Worm (Caenorhabditis elegans): Measurements from ENCODE around the gene C14C11.4.

C14C11.4 gene

ce11 chrV:5687115-5687979, 39.9 kb downstream of the C14C11.4 start, which contains the start of gene F25B4.7 (continued):
- TF ChIP-seq let-607 (tag; optimal IDR thresholded peaks at IDR 0.05) (peak in 1 of 2 experiments; percentile 64), cebp-1 (GFP tag; IDR thresholded peaks at IDR 0.05) (no peak), cebp-1 (tag; optimal IDR thresholded peaks at IDR 0.05) (peak; percentile 40), T26A5.8 (tag; optimal IDR thresholded peaks at IDR 0.05) (no peak), sptf-2 (GFP tag; optimal IDR thresholded peaks at IDR 0.05) (no peak), ets-4 (GFP tag; optimal IDR thresholded peaks at IDR 0.05) (no peak), tbp1 (GFP tag; optimal IDR thresholded peaks at IDR 0.05) (no peak), nfya-2 (GFP tag; IDR thresholded peaks at IDR 0.05) (no peak), Y79H2A.3 (GFP tag; conservative IDR thresholded peaks at IDR 0.05) (no peak), egl-44 (GFP tag; IDR thresholded peaks at IDR 0.05) (no peak), attf-3 (GFP tag; conservative IDR thresholded peaks at IDR 0.05) (no peak), madf-10 (tag; optimal IDR thresholded peaks at IDR 0.05) (no peak), attf-5 (GFP tag; optimal IDR thresholded peaks at IDR 0.05) (peak; percentile 25), unc-130 (GFP tag; optimal IDR thresholded peaks at IDR 0.05) (no peak), ztf-28 (GFP tag; IDR thresholded peaks at IDR 0.05) (no peak)

ce11 chrV:5691665-5692407, 44.4 kb downstream of the C14C11.4 start, which contains the start of gene F25B4.8:
TSS of gene F25B4.8 (minus strand) at chrV:5691715.
- no peak for TF ChIP-seq K12H6.12 (tag; optimal IDR thresholded peaks at IDR 0.05)

ce11 chrV:5693595-5693994, 46.2 kb downstream of the C14C11.4 start:
- TF ChIP-seq ama-1 (optimal IDR thresholded peaks at IDR 0.05) (no peak), ama-1 (GFP tag; optimal IDR thresholded peaks at IDR 0.05) (no peak), B0035.1 (tag; optimal IDR thresholded peaks at IDR 0.05) (no peak), ceh-79 (tag; optimal IDR thresholded peaks at IDR 0.05) (no peak), hlh-26 (GFP tag; conservative IDR thresholded peaks at IDR 0.05) (no peak), egl-44 (GFP tag; IDR thresholded peaks at IDR 0.05) (no peak), nhr-179 (tag; optimal IDR thresholded peaks at IDR 0.05) (no peak), bed-2 (GFP tag; IDR thresholded peaks at IDR 0.05) (no peak), mxl-1 (tag; optimal IDR thresholded peaks at IDR 0.05) (no peak), mcd-1 (GFP tag; IDR thresholded peaks at IDR 0.05) (no peak), hmg-20 (GFP tag; IDR thresholded peaks at IDR 0.05) (no peak), let-526 (GFP tag; IDR thresholded peaks at IDR 0.05) (no peak), lir-1 (GFP tag; conservative IDR thresholded peaks at IDR 0.05) (no peak), mes-4 (tag; optimal IDR thresholded peaks at IDR 0.05) (no peak), somi-1 (GFP tag; optimal IDR thresholded peaks at IDR 0.05) (no peak), tlf-1 (GFP tag; optimal IDR thresholded peaks at IDR 0.05) (no peak), F55B11.4 (tag; optimal IDR thresholded peaks at IDR 0.05; ENCODE audit: borderline replicate concordance, insufficient read depth) (no peak), lsy-27 (tag; optimal IDR thresholded peaks at IDR 0.05; ENCODE audit: borderline replicate concordance, insufficient read depth) (no peak), C17E4.6 (GFP tag; IDR thresholded peaks at IDR 0.05) (no peak)
